Fruit fly (Drosophila melanogaster) whole organism, embryonic: ENCODE data around the gene CG18810.

Experiments used
- Awh ChIP-seq: fragments of 200-800 bp; sonication (Bioruptor generic); IDR thresholded peaks from 2 replicates; pipeline ENCODE4, ENCODE4 v1.3.6; 2022; ENCODE audit warnings: missing biosample characterization, missing genetic modification characterization
- Bgb ChIP-seq: fragments of 200-800 bp; sonication (Bioruptor generic); IDR thresholded peaks from 2 replicates; pipeline ENCODE4 v1.3.6; 2022; ENCODE audit warnings: missing biosample characterization, missing genetic modification characterization; ENCODE audit not compliant: partially characterized antibody
- CG10366 ChIP-seq: fragments of 200-800 bp; sonication (Bioruptor generic); IDR thresholded peaks from 2 replicates; pipeline ENCODE4 v1.3.6; 2022; ENCODE audit warnings: missing biosample characterization, missing genetic modification characterization
- CG10565 ChIP-seq: fragments of 200-800 bp; sonication (Bioruptor generic); optimal IDR thresholded peaks from 3 replicates; lab custom pipeline; 2016; ENCODE audit warnings: missing biosample characterization, mild to moderate bottlenecking, missing genetic modification characterization
- CG10979 ChIP-seq: fragments of 200-800 bp; sonication (Bioruptor generic); optimal IDR thresholded peaks from 2 replicates; lab custom pipeline; 2018; ENCODE audit warnings: missing biosample characterization, mild to moderate bottlenecking, missing genetic modification characterization, moderate library complexity
- CG11085 ChIP-seq: fragments of 200-800 bp; sonication (Bioruptor generic); IDR thresholded peaks from 2 replicates; pipeline ENCODE4 v1.3.6; 2022; ENCODE audit warnings: missing biosample characterization, missing genetic modification characterization
- CG11696 ChIP-seq: fragments of 200-800 bp; sonication (Bioruptor generic); IDR thresholded peaks from 2 replicates; pipeline ENCODE4 v1.3.6; 2022; ENCODE audit warnings: missing biosample characterization, missing genetic modification characterization
- CG12071 ChIP-seq: fragments of 200-800 bp; sonication (Bioruptor generic); optimal IDR thresholded peaks from 3 replicates; lab custom pipeline; 2018; ENCODE audit warnings: missing biosample characterization, mild to moderate bottlenecking, missing genetic modification characterization
- CG1233 ChIP-seq: fragments of 200-800 bp; sonication (Bioruptor generic); optimal IDR thresholded peaks from 4 replicates; lab custom pipeline; 2018; ENCODE audit warnings: missing biosample characterization, mild to moderate bottlenecking, missing genetic modification characterization
- CG13624 ChIP-seq: fragments of 200-800 bp; sonication (Bioruptor generic); optimal IDR thresholded peaks from 2 replicates; lab custom pipeline; 2016; ENCODE audit warnings: missing biosample characterization, missing genetic modification characterization
- CG14014 ChIP-seq: fragments of 200-800 bp; sonication (Bioruptor generic); IDR thresholded peaks from 2 replicates; pipeline ENCODE4 v1.3.6; 2022; ENCODE audit warnings: missing biosample characterization, missing genetic modification characterization
- CG1529 ChIP-seq: fragments of 200-800 bp; sonication (Bioruptor generic); optimal IDR thresholded peaks from 3 replicates; lab custom pipeline; 2018; ENCODE audit warnings: missing biosample characterization, missing genetic modification characterization
- CG15514 ChIP-seq: fragments of 200-800 bp; sonication (Bioruptor generic); optimal IDR thresholded peaks from 3 replicates; lab custom pipeline; 2017; ENCODE audit warnings: missing biosample characterization, missing genetic modification characterization, mild to moderate bottlenecking, moderate library complexity, missing genetic modification reagents
- CG15601 ChIP-seq: fragments of 200-800 bp; sonication (Bioruptor generic); optimal IDR thresholded peaks from 3 replicates; lab custom pipeline; 2019; ENCODE audit warnings: missing biosample characterization, mild to moderate bottlenecking, missing genetic modification characterization, moderate library complexity
- CG2678 ChIP-seq: fragments of 200-800 bp; sonication (Bioruptor generic); optimal IDR thresholded peaks from 3 replicates; lab custom pipeline; 2019; ENCODE audit warnings: missing biosample characterization, mild to moderate bottlenecking, missing genetic modification characterization, moderate library complexity
- CG31365 ChIP-seq: fragments of 200-800 bp; sonication (Bioruptor generic); optimal IDR thresholded peaks from 2 replicates; lab custom pipeline; 2018; ENCODE audit warnings: missing biosample characterization, mild to moderate bottlenecking, missing genetic modification characterization
- CG4854 ChIP-seq: fragments of 200-800 bp; sonication (Bioruptor generic); optimal IDR thresholded peaks from 2 replicates; lab custom pipeline; 2016; ENCODE audit warnings: missing biosample characterization, missing genetic modification characterization, inconsistent platforms
- CG7556 ChIP-seq: fragments of 200-800 bp; sonication (Bioruptor generic); optimal IDR thresholded peaks from 2 replicates; lab custom pipeline; 2017; ENCODE audit warnings: missing biosample characterization, mild to moderate bottlenecking, missing genetic modification characterization
- Ets97D ChIP-seq: fragments of 200-800 bp; sonication (Bioruptor generic); optimal IDR thresholded peaks from 3 replicates; lab custom pipeline; 2016; ENCODE audit warnings: missing biosample characterization, missing genetic modification characterization
- HmgD ChIP-seq: fragments of 200-800 bp; sonication (Bioruptor generic); optimal IDR thresholded peaks from 3 replicates; lab custom pipeline; 2016; ENCODE audit warnings: missing biosample characterization, missing genetic modification characterization
- Hmr ChIP-seq: fragments of 200-800 bp; sonication (Bioruptor generic); optimal IDR thresholded peaks from 3 replicates; lab custom pipeline; 2017; ENCODE audit warnings: mild to moderate bottlenecking, missing biosample characterization, missing genetic modification reagents, missing genetic modification characterization
- MTF-1 ChIP-seq: fragments of 200-800 bp; sonication (Bioruptor generic); optimal IDR thresholded peaks from 2 replicates; lab custom pipeline; 2018; ENCODE audit warnings: missing biosample characterization, mild to moderate bottlenecking, missing genetic modification characterization, borderline replicate concordance
- Mes4 ChIP-seq: fragments of 200-800 bp; sonication (Bioruptor generic); optimal IDR thresholded peaks from 2 replicates; lab custom pipeline; 2016; ENCODE audit warnings: missing biosample characterization, missing genetic modification characterization
- Oaz ChIP-seq: fragments of 200-800 bp; sonication (Bioruptor generic); IDR thresholded peaks from 2 replicates; pipeline ENCODE4 v1.3.6; 2022; ENCODE audit warnings: missing biosample characterization, missing genetic modification characterization
- Pdp1 ChIP-seq, 2 experiments: fragments of 200-800 bp; sonication (Bioruptor generic); optimal IDR thresholded peaks; 3 replicates each; lab custom pipeline; 2016; ENCODE audit warnings: missing biosample characterization in 2 of 2, missing genetic modification characterization in 2 of 2, mild to moderate bottlenecking in 1 of 2, moderate library complexity in 1 of 2
- Ptx1 ChIP-seq: fragments of 200-800 bp; sonication (Bioruptor generic); IDR thresholded peaks from 2 replicates; pipeline ENCODE4 v1.3.6; 2022; ENCODE audit warnings: missing biosample characterization, missing genetic modification characterization
- Rx ChIP-seq: fragments of 200-800 bp; sonication (Bioruptor generic); IDR thresholded peaks from 2 replicates; pipeline ENCODE4 v1.3.6; 2022; ENCODE audit warnings: missing biosample characterization, missing genetic modification characterization
- Sry-β ChIP-seq: fragments of 200-800 bp; sonication (Bioruptor generic); optimal IDR thresholded peaks from 2 replicates; lab custom pipeline; 2018; ENCODE audit warnings: missing biosample characterization, mild to moderate bottlenecking, missing genetic modification characterization, moderate library complexity
- Xrp1 ChIP-seq: fragments of 200-800 bp; sonication (Bioruptor generic); IDR thresholded peaks from 2 replicates; pipeline ENCODE4 v1.3.6; 2022; ENCODE audit warnings: missing biosample characterization, missing genetic modification characterization
- az2 ChIP-seq: fragments of 200-800 bp; sonication (Bioruptor generic); optimal IDR thresholded peaks from 3 replicates; lab custom pipeline; 2016; ENCODE audit warnings: missing biosample characterization, missing genetic modification characterization
- bab2 ChIP-seq: fragments of 200-800 bp; sonication (Bioruptor generic); optimal IDR thresholded peaks from 2 replicates; lab custom pipeline; 2016; ENCODE audit warnings: missing biosample characterization, missing genetic modification characterization
- bigmax ChIP-seq: fragments of 200-800 bp; sonication (Bioruptor generic); optimal IDR thresholded peaks from 2 replicates; lab custom pipeline; 2018; ENCODE audit warnings: missing biosample characterization, mild to moderate bottlenecking, missing genetic modification characterization
- caup ChIP-seq: fragments of 200-800 bp; sonication (Bioruptor generic); optimal IDR thresholded peaks from 3 replicates; lab custom pipeline; 2017; ENCODE audit warnings: missing biosample characterization, mild to moderate bottlenecking, missing genetic modification characterization, moderate library complexity; ENCODE audit not compliant: severe bottlenecking
- dysf ChIP-seq: fragments of 200-800 bp; sonication (Bioruptor generic); IDR thresholded peaks from 3 replicates; pipeline ENCODE4 v1.3.6; 2022; ENCODE audit warnings: missing biosample characterization, missing genetic modification characterization
- fu2 ChIP-seq: fragments of 200-800 bp; sonication (Bioruptor generic); optimal IDR thresholded peaks from 2 replicates; lab custom pipeline; 2016; ENCODE audit warnings: missing biosample characterization, missing genetic modification characterization
- jing ChIP-seq: fragments of 200-800 bp; sonication (Bioruptor generic); optimal IDR thresholded peaks from 2 replicates; lab custom pipeline; 2018; ENCODE audit warnings: missing biosample characterization, mild to moderate bottlenecking, missing genetic modification characterization
- knrl ChIP-seq: fragments of 200-800 bp; sonication (Bioruptor generic); IDR thresholded peaks from 3 replicates; pipeline ENCODE4 v1.3.6; 2022; ENCODE audit warnings: missing biosample characterization, missing genetic modification characterization; ENCODE audit not compliant: partially characterized antibody
- mld ChIP-seq: fragments of 200-800 bp; sonication (Bioruptor generic); IDR thresholded peaks from 3 replicates; pipeline ENCODE4 v1.3.6; 2022; ENCODE audit warnings: missing biosample characterization, missing genetic modification characterization; ENCODE audit not compliant: partially characterized antibody
- nerfin-1 ChIP-seq: fragments of 200-800 bp; sonication (Bioruptor generic); optimal IDR thresholded peaks from 3 replicates; lab custom pipeline; 2019; ENCODE audit warnings: missing biosample characterization, mild to moderate bottlenecking, missing genetic modification characterization, moderate library complexity
- nerfin-2 ChIP-seq: fragments of 200-800 bp; sonication (Bioruptor generic); IDR thresholded peaks from 2 replicates; pipeline ENCODE4 v1.3.6; 2022; ENCODE audit warnings: missing biosample characterization, missing genetic modification characterization; ENCODE audit not compliant: partially characterized antibody
- oc ChIP-seq: fragments of 200-800 bp; sonication (Bioruptor generic); optimal IDR thresholded peaks from 2 replicates; lab custom pipeline; 2018; ENCODE audit warnings: missing biosample characterization, mild to moderate bottlenecking, missing genetic modification characterization, moderate library complexity
- pan ChIP-seq, 4 experiments: fragments of >200 bp in 3 of 4; fragments of 200-800 bp in 1 of 4; sonication (Bioruptor generic) in 1 of 4; optimal IDR thresholded peaks in 3 of 4; IDR thresholded peaks in 1 of 4; 2 replicates each; pipeline versions ENCODE4 v1.3.6 to Lab custom; 2017 to 2022; ENCODE audit warnings: missing biosample characterization in 2 of 4, missing genetic modification characterization in 2 of 4, mixed read lengths in 1 of 4
- row ChIP-seq: fragments of 200-800 bp; sonication (Bioruptor generic); IDR thresholded peaks from 3 replicates; pipeline ENCODE4 v1.3.6; 2022; ENCODE audit warnings: missing biosample characterization, missing genetic modification characterization
- sens ChIP-seq: fragments of 200-800 bp; sonication (Bioruptor generic); peaks from one replicate; lab custom pipeline; 2016; ENCODE audit warnings: missing biosample characterization, missing genetic modification characterization
- slp2 ChIP-seq: fragments of 200-800 bp; sonication (Bioruptor generic); optimal IDR thresholded peaks from 2 replicates; lab custom pipeline; 2016; ENCODE audit warnings: missing biosample characterization, missing genetic modification characterization
- so ChIP-seq: fragments of 200-800 bp; sonication (Bioruptor generic); IDR thresholded peaks from 3 replicates; pipeline ENCODE4 v1.3.6; 2022; ENCODE audit warnings: missing biosample characterization, missing genetic modification characterization
- tgo ChIP-seq: fragments of 200-800 bp; sonication (Bioruptor generic); IDR thresholded peaks from 3 replicates; pipeline ENCODE4 v1.3.6; 2022; ENCODE audit warnings: missing biosample characterization, missing genetic modification characterization
- tin ChIP-seq: fragments of 200-800 bp; sonication (Bioruptor generic); optimal IDR thresholded peaks from 3 replicates; lab custom pipeline; 2016; ENCODE audit warnings: missing biosample characterization, missing genetic modification characterization
- unpg ChIP-seq: fragments of 200-800 bp; sonication (Bioruptor generic); optimal IDR thresholded peaks from 3 replicates; lab custom pipeline; 2018; ENCODE audit warnings: missing biosample characterization, mild to moderate bottlenecking, missing genetic modification characterization, moderate library complexity

Gene CG18810

dm6 chr2L:20645394-20645869 lies 3.3 kb upstream of the CG18810 start, which contains the start of the genes phr6-4 and CG2608 (continued):
- TF ChIP-seq CG14014 = peak; percentile 85
- no peak for TF ChIP-seq nerfin-2 (GFP tag; lab: Robert Waterston, UW)
- TF ChIP-seq MTF-1 = peak; percentile 56
- TF ChIP-seq Sry-β (GFP tag; lab: Kevin White, UChicago) = peak; percentile 41
- TF ChIP-seq CG1529 (GFP tag; lab: Kevin White, UChicago) = peak; percentile 87
- TF ChIP-seq HmgD = peak; percentile 60
- peak; percentile 87 for TF ChIP-seq CG15514 (GFP tag; lab: Kevin White, UChicago)
- peak; percentile 93 for TF ChIP-seq CG10979 (tag; lab: Kevin White, UChicago)
- TF ChIP-seq CG11085 = peak; percentile 77
- TF ChIP-seq Hmr (GFP tag; lab: Kevin White, UChicago) = peak; percentile 95
- peak; percentile 87 for TF ChIP-seq fu2 (GFP tag; lab: Kevin White, UChicago)
- peak; percentile 84 for TF ChIP-seq bab2 (GFP tag; lab: Kevin White, UChicago)
- TF ChIP-seq CG7556 = peak; percentile 95
- peak; percentile 95 for TF ChIP-seq az2 (GFP tag; lab: Kevin White, UChicago)
- TF ChIP-seq Oaz (GFP tag; lab: Robert Waterston, UW) = peak; percentile 82
- TF ChIP-seq CG31365 (tag; lab: Kevin White, UChicago) = peak; percentile 7
- peak; percentile 92 for TF ChIP-seq CG1233 (GFP tag; lab: Kevin White, UChicago)
- peak; percentile 58; the same call in 1 of the 2 replicates for TF ChIP-seq Rx (GFP tag; lab: Robert Waterston, UW)
- TF ChIP-seq row (GFP tag; lab: Robert Waterston, UW) = peak; percentile 94
- TF ChIP-seq oc (tag; lab: Kevin White, UChicago) = no peak
- TF ChIP-seq CG10366 = peak; percentile 82
- TF ChIP-seq so = peak; percentile 89
- TF ChIP-seq Xrp1 = peak; percentile 91
- peak; percentile 87 for TF ChIP-seq CG4854 (GFP tag; lab: Kevin White, UChicago)
- TF ChIP-seq Bgb (GFP tag; lab: Robert Waterston, UW) = no peak
- TF ChIP-seq tin (GFP tag; lab: Kevin White, UChicago) = peak; percentile 92
- TF ChIP-seq tgo = peak; percentile 73; the same call in 2 of the 3 replicates
- TF ChIP-seq pan (optimal IDR thresholded peaks at IDR 0.05; lab: Kevin White, UChicago) = no peak
- peak in 1 of 2 experiments; percentile 83 for TF ChIP-seq pan (GFP tag; optimal IDR thresholded peaks at IDR 0.05 in 1 of 2, IDR thresholded peaks at IDR 0.05 in 1 of 2)
- TF ChIP-seq knrl (GFP tag; lab: Robert Waterston, UW) = no peak
- peak; percentile 75 for TF ChIP-seq jing (GFP tag; lab: Kevin White, UChicago)
- peak; percentile 90 for TF ChIP-seq CG13624 (GFP tag; lab: Kevin White, UChicago)
- TF ChIP-seq CG10565 (GFP tag; lab: Kevin White, UChicago) = peak; percentile 68
- peak; percentile 86 for TF ChIP-seq dysf (GFP tag; lab: Robert Waterston, UW)
- TF ChIP-seq Ptx1 (GFP tag; lab: Robert Waterston, UW) = peak; percentile 87
- TF ChIP-seq CG12071 = peak; percentile 85
- TF ChIP-seq caup = peak; percentile 92
- TF ChIP-seq unpg = peak; percentile 94
- TF ChIP-seq mld (GFP tag; lab: Robert Waterston, UW) = no peak
- TF ChIP-seq Awh (GFP tag; lab: Robert Waterston, UW) = peak; percentile 72
- peak; percentile 96 for TF ChIP-seq CG2678 (tag; lab: Kevin White, UChicago)
- TF ChIP-seq CG11696 = peak; percentile 67
- TF ChIP-seq CG15601 = peak; percentile 92
- peak; percentile 76 for TF ChIP-seq Ets97D (GFP tag; lab: Kevin White, UChicago)
- TF ChIP-seq bigmax = no peak
- TF ChIP-seq Mes4 (GFP tag; lab: Kevin White, UChicago) = peak; percentile 83
- peak; percentile 91 to 93 for TF ChIP-seq Pdp1 (GFP tag; optimal IDR thresholded peaks at IDR 0.05; lab: Kevin White, UChicago)
- TF ChIP-seq nerfin-1 (tag; lab: Kevin White, UChicago) = peak; percentile 90
- peak; percentile 98 for TF ChIP-seq sens (GFP tag; lab: Kevin White, UChicago)
- peak; percentile 81 for TF ChIP-seq slp2 (GFP tag; lab: Kevin White, UChicago)
